Fruit fly (Drosophila melanogaster) whole organism, embryonic: ENCODE measurements around the gene CG15878.

Source experiments
- CG10462 ChIP-seq: fragments of 200-800 bp; sonication (Bioruptor generic); optimal IDR thresholded peaks from 2 replicates; lab custom pipeline; 2016; ENCODE audit warnings: missing biosample characterization, missing genetic modification characterization
- CG10979 ChIP-seq: fragments of 200-800 bp; sonication (Bioruptor generic); optimal IDR thresholded peaks from 2 replicates; lab custom pipeline; 2018; ENCODE audit warnings: missing biosample characterization, mild to moderate bottlenecking, missing genetic modification characterization, moderate library complexity
- CG11696 ChIP-seq: fragments of 200-800 bp; sonication (Bioruptor generic); IDR thresholded peaks from 2 replicates; pipeline ENCODE4 v1.3.6; 2022; ENCODE audit warnings: missing biosample characterization, missing genetic modification characterization
- CG11723 ChIP-seq: fragments of 200-800 bp; sonication (Bioruptor generic); optimal IDR thresholded peaks from 2 replicates; lab custom pipeline; 2017; ENCODE audit warnings: missing biosample characterization, mild to moderate bottlenecking, missing genetic modification characterization
- CG1233 ChIP-seq: fragments of 200-800 bp; sonication (Bioruptor generic); optimal IDR thresholded peaks from 4 replicates; lab custom pipeline; 2018; ENCODE audit warnings: missing biosample characterization, mild to moderate bottlenecking, missing genetic modification characterization
- CG14710 ChIP-seq: fragments of 200-800 bp; sonication (Bioruptor generic); optimal IDR thresholded peaks from 3 replicates; lab custom pipeline; 2019; ENCODE audit warnings: missing biosample characterization, mild to moderate bottlenecking, missing genetic modification characterization, moderate library complexity
- CG15011 ChIP-seq: fragments of 200-800 bp; sonication (Bioruptor generic); optimal IDR thresholded peaks from 3 replicates; lab custom pipeline; 2018; ENCODE audit warnings: missing biosample characterization, mild to moderate bottlenecking, missing genetic modification characterization
- CG15601 ChIP-seq: fragments of 200-800 bp; sonication (Bioruptor generic); optimal IDR thresholded peaks from 3 replicates; lab custom pipeline; 2019; ENCODE audit warnings: missing biosample characterization, mild to moderate bottlenecking, missing genetic modification characterization, moderate library complexity
- CG18262 ChIP-seq: fragments of 200-800 bp; optimal IDR thresholded peaks from 3 replicates; lab custom pipeline; 2019; ENCODE audit warnings: missing biosample characterization, mild to moderate bottlenecking, missing genetic modification characterization, moderate library complexity
- CG2712 ChIP-seq: fragments of 200-800 bp; optimal IDR thresholded peaks from 3 replicates; lab custom pipeline; 2019; ENCODE audit warnings: missing biosample characterization, mild to moderate bottlenecking, missing genetic modification characterization, moderate library complexity
- CG3065 ChIP-seq: fragments of 200-800 bp; sonication (Bioruptor generic); optimal IDR thresholded peaks from 2 replicates; lab custom pipeline; 2016; ENCODE audit warnings: missing biosample characterization, missing genetic modification characterization
- CG3281 ChIP-seq: fragments of 200-800 bp; sonication (Bioruptor generic); optimal IDR thresholded peaks from 3 replicates; lab custom pipeline; 2017; ENCODE audit warnings: missing biosample characterization, mild to moderate bottlenecking, missing genetic modification characterization
- CG34422 ChIP-seq: fragments of 200-800 bp; sonication (Bioruptor generic); IDR thresholded peaks from 3 replicates; pipeline ENCODE4 v1.3.6; 2022; ENCODE audit warnings: missing biosample characterization, missing genetic modification characterization
- CG7928 ChIP-seq: fragments of 200-800 bp; sonication (Bioruptor generic); optimal IDR thresholded peaks from 2 replicates; lab custom pipeline; 2017; ENCODE audit warnings: missing biosample characterization, mild to moderate bottlenecking, missing genetic modification characterization
- CG8388 ChIP-seq: fragments of 200-800 bp; sonication (Bioruptor generic); optimal IDR thresholded peaks from 2 replicates; lab custom pipeline; 2019; ENCODE audit warnings: missing biosample characterization, mild to moderate bottlenecking, missing genetic modification characterization, moderate library complexity
- CG9215 ChIP-seq: fragments of 200-800 bp; sonication (Bioruptor generic); IDR thresholded peaks from 2 replicates; pipeline ENCODE4 v1.3.6; 2022; ENCODE audit warnings: missing biosample characterization, missing genetic modification characterization
- Chrac-16 ChIP-seq: fragments of 200-800 bp; sonication (Bioruptor generic); optimal IDR thresholded peaks from 3 replicates; lab custom pipeline; 2016; ENCODE audit warnings: missing biosample characterization, missing genetic modification characterization
- Dref ChIP-seq: fragments of 200-800 bp; sonication (Bioruptor generic); IDR thresholded peaks from 2 replicates; pipeline ENCODE4 v1.3.6; 2022; ENCODE audit warnings: missing biosample characterization, missing genetic modification characterization
- Fer1 ChIP-seq: fragments of 200-800 bp; sonication (Bioruptor generic); optimal IDR thresholded peaks from 2 replicates; lab custom pipeline; 2017; ENCODE audit warnings: missing biosample characterization, mild to moderate bottlenecking, missing genetic modification characterization
- Gsc ChIP-seq: fragments of 200-800 bp; sonication (Bioruptor generic); IDR thresholded peaks from 2 replicates; pipeline ENCODE4 v1.3.6; 2022; ENCODE audit warnings: missing biosample characterization, missing genetic modification characterization
- H15 ChIP-seq: fragments of 200-800 bp; sonication (Bioruptor generic); IDR thresholded peaks from 3 replicates; pipeline ENCODE4 v1.3.6; 2022; ENCODE audit warnings: missing biosample characterization, missing genetic modification characterization
- HLH54F ChIP-seq: fragments of 200-800 bp; sonication (Bioruptor generic); optimal IDR thresholded peaks from 3 replicates; lab custom pipeline; 2016; ENCODE audit warnings: missing biosample characterization, missing genetic modification characterization
- HLHmδ ChIP-seq: fragments of 200-800 bp; sonication (Bioruptor generic); optimal IDR thresholded peaks from 2 replicates; lab custom pipeline; 2018; ENCODE audit warnings: missing biosample characterization, mild to moderate bottlenecking, missing genetic modification characterization, moderate library complexity
- HmgZ ChIP-seq: fragments of 200-800 bp; sonication (Bioruptor generic); optimal IDR thresholded peaks from 2 replicates; lab custom pipeline; 2018; ENCODE audit warnings: missing biosample characterization, mild to moderate bottlenecking, missing genetic modification characterization
- Hr39 ChIP-seq: fragments of >200 bp; optimal IDR thresholded peaks from 2 replicates; lab custom pipeline; 2017
- Oli ChIP-seq: fragments of 200-800 bp; sonication (Bioruptor generic); optimal IDR thresholded peaks from 2 replicates; lab custom pipeline; 2018; ENCODE audit warnings: missing biosample characterization, mild to moderate bottlenecking, missing genetic modification characterization, moderate library complexity
- Rfx ChIP-seq: fragments of 200-800 bp; sonication (Bioruptor generic); IDR thresholded peaks from 2 replicates; pipeline ENCODE4 v1.3.6; 2022; ENCODE audit warnings: missing biosample characterization, missing genetic modification characterization
- Ssrp ChIP-seq: fragments of 200-800 bp; sonication (Bioruptor generic); optimal IDR thresholded peaks from 2 replicates; lab custom pipeline; 2018; ENCODE audit warnings: missing biosample characterization, mild to moderate bottlenecking, missing genetic modification characterization, moderate library complexity
- Vsx1 ChIP-seq: fragments of 200-800 bp; sonication (Bioruptor generic); optimal IDR thresholded peaks from 2 replicates; lab custom pipeline; 2017; ENCODE audit warnings: missing biosample characterization, mild to moderate bottlenecking, missing genetic modification characterization, missing genetic modification reagents
- ab ChIP-seq: fragments of 200-800 bp; sonication (Bioruptor generic); optimal IDR thresholded peaks from 2 replicates; lab custom pipeline; 2016; ENCODE audit warnings: missing biosample characterization, missing genetic modification characterization
- ash1 ChIP-seq: fragments of 200-800 bp; sonication (Bioruptor generic); optimal IDR thresholded peaks from 2 replicates; lab custom pipeline; 2018; ENCODE audit warnings: missing biosample characterization, mild to moderate bottlenecking, missing genetic modification characterization
- br ChIP-seq: fragments of >200 bp; optimal IDR thresholded peaks from 2 replicates; lab custom pipeline; 2017
- crp ChIP-seq, 2 experiments: fragments of 200-800 bp; sonication (Bioruptor generic); optimal IDR thresholded peaks; 2 replicates in 1 of 2; 3 replicates in 1 of 2; lab custom pipeline; 2017; ENCODE audit warnings: missing biosample characterization in 2 of 2, missing genetic modification characterization in 2 of 2, mild to moderate bottlenecking in 1 of 2, moderate library complexity in 1 of 2
- dati ChIP-seq: fragments of 200-800 bp; sonication (Bioruptor generic); IDR thresholded peaks from 2 replicates; pipeline ENCODE4 v1.3.6; 2022; ENCODE audit warnings: missing biosample characterization, missing genetic modification characterization
- dm ChIP-seq: fragments of 200-800 bp; sonication (Bioruptor generic); optimal IDR thresholded peaks from 3 replicates; lab custom pipeline; 2016; ENCODE audit warnings: missing biosample characterization, missing genetic modification characterization
- ems ChIP-seq: fragments of 200-800 bp; sonication (Bioruptor generic); optimal IDR thresholded peaks from 3 replicates; lab custom pipeline; 2016; ENCODE audit warnings: missing biosample characterization, missing genetic modification characterization
- fd102C ChIP-seq: fragments of 200-800 bp; sonication (Bioruptor generic); optimal IDR thresholded peaks from 2 replicates; lab custom pipeline; 2018; ENCODE audit warnings: missing biosample characterization, mild to moderate bottlenecking, missing genetic modification characterization, moderate library complexity
- gro ChIP-seq: fragments of 200-800 bp; sonication (Bioruptor generic); optimal IDR thresholded peaks from 2 replicates; lab custom pipeline; 2016; ENCODE audit warnings: missing biosample characterization, missing genetic modification characterization
- klu ChIP-seq: fragments of 200-800 bp; sonication (Bioruptor generic); IDR thresholded peaks from 2 replicates; pipeline ENCODE4 v1.3.6; 2022; ENCODE audit warnings: missing biosample characterization, missing genetic modification characterization
- lbe ChIP-seq: fragments of 200-800 bp; sonication (Bioruptor generic); optimal IDR thresholded peaks from 2 replicates; lab custom pipeline; 2016; ENCODE audit warnings: missing biosample characterization, mild to moderate bottlenecking, missing genetic modification characterization
- nom ChIP-seq: fragments of 200-800 bp; sonication (Bioruptor generic); optimal IDR thresholded peaks from 2 replicates; lab custom pipeline; 2017; ENCODE audit warnings: missing biosample characterization, missing genetic modification characterization, mild to moderate bottlenecking, moderate library complexity, missing genetic modification reagents
- pan ChIP-seq, 4 experiments: fragments of >200 bp in 3 of 4; fragments of 200-800 bp in 1 of 4; sonication (Bioruptor generic) in 1 of 4; optimal IDR thresholded peaks in 3 of 4; IDR thresholded peaks in 1 of 4; 2 replicates each; pipeline versions ENCODE4 v1.3.6 to Lab custom; 2017 to 2022; ENCODE audit warnings: missing biosample characterization in 2 of 4, missing genetic modification characterization in 2 of 4, mixed read lengths in 1 of 4
- sc ChIP-seq, 3 experiments: fragments of >200 bp in 2 of 3; fragments of 200-800 bp in 1 of 3; sonication (Bioruptor generic) in 1 of 3; optimal IDR thresholded peaks; 2 replicates in 2 of 3; 3 replicates in 1 of 3; lab custom pipeline; 2017; ENCODE audit warnings: mild to moderate bottlenecking in 1 of 3, missing biosample characterization in 1 of 3, missing genetic modification characterization in 1 of 3, missing genetic modification reagents in 1 of 3
- sisA ChIP-seq: fragments of 200-800 bp; sonication (Bioruptor generic); IDR thresholded peaks from 2 replicates; pipeline ENCODE4 v1.3.6; 2022; ENCODE audit warnings: missing biosample characterization, missing genetic modification characterization
- stwl ChIP-seq: fragments of 200-800 bp; sonication (Bioruptor generic); optimal IDR thresholded peaks from 3 replicates; lab custom pipeline; 2018; ENCODE audit warnings: missing biosample characterization, mild to moderate bottlenecking, missing genetic modification characterization, moderate library complexity
- tap ChIP-seq: fragments of 200-800 bp; optimal IDR thresholded peaks from 3 replicates; lab custom pipeline; 2019; ENCODE audit warnings: missing biosample characterization, mild to moderate bottlenecking, missing genetic modification characterization, moderate library complexity
- trem ChIP-seq: fragments of 200-800 bp; optimal IDR thresholded peaks from 3 replicates; lab custom pipeline; 2019; ENCODE audit warnings: missing biosample characterization, mild to moderate bottlenecking, missing genetic modification characterization, moderate library complexity
- vnd ChIP-seq: fragments of 200-800 bp; sonication (Bioruptor generic); IDR thresholded peaks from 3 replicates; pipeline ENCODE4 v1.3.6; 2022; ENCODE audit warnings: missing biosample characterization, missing genetic modification characterization; ENCODE audit not compliant: partially characterized antibody
- vvl ChIP-seq: fragments of 200-800 bp; sonication (Bioruptor generic); IDR thresholded peaks from 2 replicates; pipeline ENCODE4 v1.3.6; 2022; ENCODE audit warnings: missing biosample characterization, missing genetic modification characterization
- yki ChIP-seq: fragments of >200 bp; optimal IDR thresholded peaks from 3 replicates; lab custom pipeline; 2018
- zfh2 ChIP-seq: fragments of 200-800 bp; sonication (Bioruptor generic); optimal IDR thresholded peaks from 2 replicates; lab custom pipeline; 2016; ENCODE audit warnings: missing biosample characterization, missing genetic modification characterization

The CG15878 gene

dm6 chr3L:2164031-2164537 lies 48.2 kb downstream of the CG15878 start (continued):
- no peak for TF ChIP-seq CG15011 (GFP tag; lab: Kevin White, UChicago)
- no peak for TF ChIP-seq Vsx1
- TF ChIP-seq CG18262 (tag; lab: Kevin White, UChicago): peak; percentile 67
- TF ChIP-seq gro (GFP tag; lab: Kevin White, UChicago): no peak
- TF ChIP-seq sc (optimal IDR thresholded peaks at IDR 0.05; lab: Kevin White, UChicago): no peak
- TF ChIP-seq sc (GFP tag; optimal IDR thresholded peaks at IDR 0.05; lab: Kevin White, UChicago): no peak
- TF ChIP-seq Chrac-16: no peak
- peak; percentile 81 for TF ChIP-seq nom (GFP tag; lab: Kevin White, UChicago)
- no peak for TF ChIP-seq ems (GFP tag; lab: Kevin White, UChicago)
- no peak for TF ChIP-seq klu
- no peak for TF ChIP-seq Hr39 (lab: Kevin White, UChicago)
- no peak for TF ChIP-seq dati (GFP tag; lab: Robert Waterston, UW)
- TF ChIP-seq CG10979 (tag; lab: Kevin White, UChicago): peak; percentile 77
- TF ChIP-seq HmgZ (tag; lab: Kevin White, UChicago): no peak
- TF ChIP-seq CG9215 (GFP tag; lab: Robert Waterston, UW): no peak
- TF ChIP-seq yki (lab: Kevin White, UChicago): no peak
- TF ChIP-seq CG14710 (tag; lab: Kevin White, UChicago): no peak
- TF ChIP-seq CG7928: no peak
- TF ChIP-seq CG11696 (GFP tag; lab: Robert Waterston, UW): no peak
- peak; percentile 86 for TF ChIP-seq vvl (GFP tag; lab: Robert Waterston, UW)
- TF ChIP-seq ab (GFP tag; lab: Kevin White, UChicago): no peak
- TF ChIP-seq CG11723 (GFP tag; lab: Kevin White, UChicago): no peak
- no peak for TF ChIP-seq CG3281 (GFP tag; lab: Kevin White, UChicago)
- no peak for TF ChIP-seq HLHmδ
- no peak for TF ChIP-seq CG8388 (GFP tag; lab: Kevin White, UChicago)
- 0 out of 2 replicates have a peak, but pooled peaks have one; percentile 11 for TF ChIP-seq Gsc
- no peak for TF ChIP-seq CG15601 (tag; lab: Kevin White, UChicago)
- no peak for TF ChIP-seq CG1233 (GFP tag; lab: Kevin White, UChicago)
- no peak for TF ChIP-seq HLH54F
- TF ChIP-seq Fer1: no peak
- peak; percentile 61; the same call in 2 of the 3 replicates for TF ChIP-seq CG34422 (GFP tag; lab: Robert Waterston, UW)
- no peak for TF ChIP-seq dm (GFP tag; lab: Kevin White, UChicago)
- TF ChIP-seq lbe (GFP tag; lab: Kevin White, UChicago): peak; percentile 77
- no peak for TF ChIP-seq pan (optimal IDR thresholded peaks at IDR 0.05; lab: Kevin White, UChicago)
- TF ChIP-seq pan (GFP tag; optimal IDR thresholded peaks at IDR 0.05 in 1 of 2, IDR thresholded peaks at IDR 0.05 in 1 of 2): peak in 1 of 2 experiments; percentile 62
- no peak for TF ChIP-seq fd102C (GFP tag; lab: Kevin White, UChicago)
- peak; percentile 49 for TF ChIP-seq Oli (tag; lab: Kevin White, UChicago)
- no peak for TF ChIP-seq stwl (tag; lab: Kevin White, UChicago)
- no peak for TF ChIP-seq br (lab: Kevin White, UChicago)
- no peak for TF ChIP-seq Ssrp
- TF ChIP-seq tap (tag; lab: Kevin White, UChicago): no peak
- no peak for TF ChIP-seq vnd
- TF ChIP-seq CG10462: no peak
- TF ChIP-seq ash1 (GFP tag; lab: Kevin White, UChicago): no peak
- TF ChIP-seq CG3065 (GFP tag; lab: Kevin White, UChicago): no peak
- no peak for TF ChIP-seq crp (GFP tag; optimal IDR thresholded peaks at IDR 0.05; lab: Kevin White, UChicago)
- peak; percentile 62; the same call in 2 of the 3 replicates for TF ChIP-seq H15 (GFP tag; lab: Robert Waterston, UW)
- peak; percentile 64 for TF ChIP-seq sisA
- TF ChIP-seq trem: peak; percentile 26
- TF ChIP-seq zfh2: no peak
- TF ChIP-seq Dref (GFP tag; lab: Robert Waterston, UW): no peak
- TF ChIP-seq Rfx: peak; percentile 15; the same call in 1 of the 2 replicates
- TF ChIP-seq CG2712 (tag; lab: Kevin White, UChicago): peak; percentile 53
